Fruit fly (Drosophila melanogaster) whole organism, embryonic: ENCODE data around the gene Dop1R2.

Source experiments
- ATbp ChIP-seq: fragments of 200-800 bp; sonication (Bioruptor generic); optimal IDR thresholded peaks from 2 replicates; lab custom pipeline; 2017; ENCODE audit warnings: missing biosample characterization, mild to moderate bottlenecking, missing genetic modification characterization, missing genetic modification reagents
- Blimp-1 ChIP-seq: fragments of 200-800 bp; sonication (Bioruptor generic); optimal IDR thresholded peaks from 3 replicates; lab custom pipeline; 2018; ENCODE audit warnings: missing biosample characterization, missing genetic modification characterization, mild to moderate bottlenecking, moderate library complexity, missing genetic modification reagents
- CG10209 ChIP-seq: fragments of 200-800 bp; sonication (Bioruptor generic); optimal IDR thresholded peaks from 3 replicates; lab custom pipeline; 2017; ENCODE audit warnings: missing biosample characterization, mild to moderate bottlenecking, missing genetic modification characterization, missing genetic modification reagents
- CG10979 ChIP-seq: fragments of 200-800 bp; sonication (Bioruptor generic); optimal IDR thresholded peaks from 2 replicates; lab custom pipeline; 2018; ENCODE audit warnings: missing biosample characterization, mild to moderate bottlenecking, missing genetic modification characterization, moderate library complexity
- CG12236 ChIP-seq: fragments of 200-800 bp; sonication (Bioruptor generic); optimal IDR thresholded peaks from 2 replicates; lab custom pipeline; 2016; ENCODE audit warnings: missing biosample characterization, missing genetic modification characterization
- CG13287 ChIP-seq: fragments of 200-800 bp; sonication (Bioruptor generic); IDR thresholded peaks from 2 replicates; pipeline ENCODE4 v1.3.6; 2022; ENCODE audit warnings: missing biosample characterization, missing genetic modification characterization; ENCODE audit not compliant: partially characterized antibody
- CG13424 ChIP-seq: fragments of 200-800 bp; sonication (Bioruptor generic); optimal IDR thresholded peaks from 2 replicates; lab custom pipeline; 2019; ENCODE audit warnings: missing biosample characterization, mild to moderate bottlenecking, missing genetic modification characterization, moderate library complexity
- CG13624 ChIP-seq: fragments of 200-800 bp; sonication (Bioruptor generic); optimal IDR thresholded peaks from 2 replicates; lab custom pipeline; 2016; ENCODE audit warnings: missing biosample characterization, missing genetic modification characterization
- CG14710 ChIP-seq: fragments of 200-800 bp; sonication (Bioruptor generic); optimal IDR thresholded peaks from 3 replicates; lab custom pipeline; 2019; ENCODE audit warnings: missing biosample characterization, mild to moderate bottlenecking, missing genetic modification characterization, moderate library complexity
- CG17361 ChIP-seq: fragments of 200-800 bp; sonication (Bioruptor generic); IDR thresholded peaks from 3 replicates; pipeline ENCODE4 v1.3.6; 2022; ENCODE audit warnings: missing biosample characterization, missing genetic modification characterization
- CG30403 ChIP-seq: fragments of 200-800 bp; sonication (Bioruptor generic); optimal IDR thresholded peaks from 3 replicates; lab custom pipeline; 2016; ENCODE audit warnings: missing biosample characterization, missing genetic modification characterization
- CG33557 ChIP-seq: fragments of 200-800 bp; sonication (Bioruptor generic); optimal IDR thresholded peaks from 2 replicates; lab custom pipeline; 2019; ENCODE audit warnings: missing biosample characterization, mild to moderate bottlenecking, missing genetic modification characterization, moderate library complexity
- CG6689 ChIP-seq: fragments of 200-800 bp; sonication (Bioruptor generic); IDR thresholded peaks from 2 replicates; pipeline ENCODE4 v1.3.6; 2022; ENCODE audit warnings: missing biosample characterization, missing genetic modification characterization
- CG7357 ChIP-seq: fragments of 200-800 bp; sonication (Bioruptor generic); IDR thresholded peaks from 3 replicates; pipeline ENCODE4 v1.3.6; 2022; ENCODE audit warnings: missing biosample characterization, missing genetic modification characterization
- CG8765 ChIP-seq: fragments of 200-800 bp; sonication (Bioruptor generic); IDR thresholded peaks from 2 replicates; pipeline ENCODE4 v1.3.6; 2022; ENCODE audit warnings: missing biosample characterization, missing genetic modification characterization
- CG8924 ChIP-seq: fragments of 200-800 bp; optimal IDR thresholded peaks from 3 replicates; lab custom pipeline; 2019; ENCODE audit warnings: missing biosample characterization, mild to moderate bottlenecking, missing genetic modification characterization, moderate library complexity
- CG9215 ChIP-seq: fragments of 200-800 bp; sonication (Bioruptor generic); IDR thresholded peaks from 2 replicates; pipeline ENCODE4 v1.3.6; 2022; ENCODE audit warnings: missing biosample characterization, missing genetic modification characterization
- CG9437 ChIP-seq: fragments of 200-800 bp; sonication (Bioruptor generic); optimal IDR thresholded peaks from 2 replicates; lab custom pipeline; 2018; ENCODE audit warnings: missing biosample characterization, mild to moderate bottlenecking, missing genetic modification characterization
- CG9609 ChIP-seq: fragments of 200-800 bp; sonication (Bioruptor generic); optimal IDR thresholded peaks from 3 replicates; lab custom pipeline; 2016; ENCODE audit warnings: missing biosample characterization, missing genetic modification characterization
- CG9727 ChIP-seq: fragments of 200-800 bp; sonication (Bioruptor generic); optimal IDR thresholded peaks from 3 replicates; lab custom pipeline; 2017; ENCODE audit warnings: missing biosample characterization, mild to moderate bottlenecking, missing genetic modification characterization
- Dfd ChIP-seq, 2 experiments: fragments of >200 bp; optimal IDR thresholded peaks; 2 replicates each; lab custom pipeline; 2017; ENCODE audit warnings: missing biosample characterization in 2 of 2, missing genetic modification characterization in 2 of 2
- Drgx ChIP-seq: fragments of 200-800 bp; sonication (Bioruptor generic); IDR thresholded peaks from 2 replicates; pipeline ENCODE4 v1.3.6; 2022; ENCODE audit warnings: missing biosample characterization, missing genetic modification characterization
- Eip74EF ChIP-seq, 2 experiments: fragments of 200-800 bp in 1 of 2; fragments of >200 bp in 1 of 2; sonication (Bioruptor generic) in 1 of 2; optimal IDR thresholded peaks; 2 replicates each; lab custom pipeline; 2017 to 2019; ENCODE audit warnings: missing biosample characterization in 2 of 2, missing genetic modification characterization in 2 of 2, mild to moderate bottlenecking in 1 of 2, moderate library complexity in 1 of 2
- Fer3 ChIP-seq: fragments of 200-800 bp; sonication (Bioruptor generic); optimal IDR thresholded peaks from 2 replicates; lab custom pipeline; 2018; ENCODE audit warnings: missing biosample characterization, mild to moderate bottlenecking, missing genetic modification characterization, moderate library complexity
- Med ChIP-seq: fragments of 200-800 bp; sonication (Bioruptor generic); peaks from one replicate; lab custom pipeline; 2016; ENCODE audit warnings: missing biosample characterization, missing genetic modification characterization, mild to moderate bottlenecking, inconsistent platforms, moderate library complexity
- NC2α ChIP-seq: fragments of 200-800 bp; sonication (Bioruptor generic); optimal IDR thresholded peaks from 2 replicates; lab custom pipeline; 2016; ENCODE audit warnings: missing biosample characterization, missing genetic modification characterization
- Neu2 ChIP-seq: fragments of 200-800 bp; sonication (Bioruptor generic); optimal IDR thresholded peaks from 3 replicates; lab custom pipeline; 2016; ENCODE audit warnings: missing biosample characterization, missing genetic modification characterization, borderline replicate concordance
- Oli ChIP-seq: fragments of 200-800 bp; sonication (Bioruptor generic); optimal IDR thresholded peaks from 2 replicates; lab custom pipeline; 2018; ENCODE audit warnings: missing biosample characterization, mild to moderate bottlenecking, missing genetic modification characterization, moderate library complexity
- PHDP ChIP-seq: fragments of 200-800 bp; sonication (Bioruptor generic); optimal IDR thresholded peaks from 3 replicates; lab custom pipeline; 2018; ENCODE audit warnings: missing biosample characterization, mild to moderate bottlenecking, missing genetic modification characterization, moderate library complexity
- Six4 ChIP-seq: fragments of 200-800 bp; sonication (Bioruptor generic); optimal IDR thresholded peaks from 2 replicates; lab custom pipeline; 2016; ENCODE audit warnings: missing biosample characterization, missing genetic modification characterization
- Ssrp ChIP-seq: fragments of 200-800 bp; sonication (Bioruptor generic); optimal IDR thresholded peaks from 2 replicates; lab custom pipeline; 2018; ENCODE audit warnings: missing biosample characterization, mild to moderate bottlenecking, missing genetic modification characterization, moderate library complexity
- croc ChIP-seq: fragments of 200-800 bp; sonication (Bioruptor generic); conservative IDR thresholded peaks from 3 replicates; pipeline ENCODE4 v1.3.6; 2022; ENCODE audit warnings: missing biosample characterization, missing genetic modification characterization
- da ChIP-seq: fragments of 200-800 bp; sonication (Bioruptor generic); optimal IDR thresholded peaks from 2 replicates; lab custom pipeline; 2016; ENCODE audit warnings: missing biosample characterization, missing genetic modification characterization
- dmrt99B ChIP-seq: fragments of 200-800 bp; sonication (Bioruptor generic); optimal IDR thresholded peaks from 2 replicates; lab custom pipeline; 2018; ENCODE audit warnings: missing biosample characterization, mild to moderate bottlenecking, missing genetic modification characterization, moderate library complexity
- esg ChIP-seq: fragments of 200-800 bp; sonication (Bioruptor generic); conservative IDR thresholded peaks from 2 replicates; pipeline ENCODE4 v1.3.6; 2022; ENCODE audit warnings: missing biosample characterization, missing genetic modification characterization
- gfzf ChIP-seq: fragments of 200-800 bp; sonication (Bioruptor generic); optimal IDR thresholded peaks from 2 replicates; lab custom pipeline; 2016; ENCODE audit warnings: missing biosample characterization, mild to moderate bottlenecking, missing genetic modification characterization, moderate library complexity
- grau ChIP-seq: fragments of 200-800 bp; optimal IDR thresholded peaks from 3 replicates; lab custom pipeline; 2019; ENCODE audit warnings: missing biosample characterization, mild to moderate bottlenecking, missing genetic modification characterization, moderate library complexity
- kni ChIP-seq: fragments of 200-800 bp; sonication (Bioruptor generic); optimal IDR thresholded peaks from 3 replicates; lab custom pipeline; 2017; ENCODE audit warnings: mild to moderate bottlenecking, missing biosample characterization, missing genetic modification reagents, missing genetic modification characterization
- nerfin-1 ChIP-seq: fragments of 200-800 bp; sonication (Bioruptor generic); optimal IDR thresholded peaks from 3 replicates; lab custom pipeline; 2019; ENCODE audit warnings: missing biosample characterization, mild to moderate bottlenecking, missing genetic modification characterization, moderate library complexity
- oc ChIP-seq: fragments of 200-800 bp; sonication (Bioruptor generic); optimal IDR thresholded peaks from 2 replicates; lab custom pipeline; 2018; ENCODE audit warnings: missing biosample characterization, mild to moderate bottlenecking, missing genetic modification characterization, moderate library complexity
- p53 ChIP-seq: fragments of 200-800 bp; sonication (Bioruptor generic); optimal IDR thresholded peaks from 2 replicates; lab custom pipeline; 2016; ENCODE audit warnings: missing biosample characterization, missing genetic modification characterization
- pan ChIP-seq, 4 experiments: fragments of >200 bp in 3 of 4; fragments of 200-800 bp in 1 of 4; sonication (Bioruptor generic) in 1 of 4; optimal IDR thresholded peaks in 3 of 4; IDR thresholded peaks in 1 of 4; 2 replicates each; pipeline versions ENCODE4 v1.3.6 to Lab custom; 2017 to 2022; ENCODE audit warnings: missing biosample characterization in 2 of 4, missing genetic modification characterization in 2 of 4, mixed read lengths in 1 of 4
- pho ChIP-seq: fragments of 200-800 bp; sonication (Bioruptor generic); optimal IDR thresholded peaks from 2 replicates; lab custom pipeline; 2016; ENCODE audit warnings: missing biosample characterization, missing genetic modification characterization
- prd ChIP-seq, 3 experiments: fragments of >200 bp in 2 of 3; fragments of 200-800 bp in 1 of 3; sonication (Bioruptor generic) in 1 of 3; optimal IDR thresholded peaks in 2 of 3; IDR thresholded peaks in 1 of 3; 2 replicates in 2 of 3; 3 replicates in 1 of 3; pipeline versions ENCODE4 v1.3.6 to Lab custom; 2017 to 2022; ENCODE audit warnings: missing biosample characterization in 1 of 3, missing genetic modification characterization in 1 of 3
- sob ChIP-seq: fragments of 200-800 bp; sonication (Bioruptor generic); IDR thresholded peaks from 2 replicates; pipeline ENCODE4 v1.3.6; 2022; ENCODE audit warnings: missing biosample characterization, missing genetic modification characterization
- stc ChIP-seq: fragments of 200-800 bp; sonication (Bioruptor generic); IDR thresholded peaks from 2 replicates; pipeline ENCODE4 v1.3.6; 2022; ENCODE audit warnings: missing biosample characterization, missing genetic modification characterization
- trem ChIP-seq: fragments of 200-800 bp; optimal IDR thresholded peaks from 3 replicates; lab custom pipeline; 2019; ENCODE audit warnings: missing biosample characterization, mild to moderate bottlenecking, missing genetic modification characterization, moderate library complexity
- vvl ChIP-seq: fragments of 200-800 bp; sonication (Bioruptor generic); IDR thresholded peaks from 2 replicates; pipeline ENCODE4 v1.3.6; 2022; ENCODE audit warnings: missing biosample characterization, missing genetic modification characterization

The Dop1R2 gene

DNA sequence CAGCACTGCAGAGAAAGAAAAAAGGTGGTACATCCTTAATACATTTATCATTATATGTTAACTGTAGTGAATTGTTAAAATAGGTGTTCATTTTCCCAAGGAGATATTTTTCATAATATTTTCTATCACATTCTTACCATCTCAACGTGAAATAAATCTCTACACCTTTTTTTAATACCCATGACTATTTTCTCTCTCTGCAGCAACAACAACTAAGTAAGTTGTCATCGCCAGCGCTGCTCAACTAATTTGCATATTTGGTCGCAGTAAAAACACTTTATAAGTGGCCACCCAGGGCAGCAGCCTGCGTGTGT, 30.7 kb upstream of the Dop1R2 start (continued):
- TF ChIP-seq Dfd (GFP tag; optimal IDR thresholded peaks at IDR 0.05; lab: Kevin White, UChicago) (no peak), Ssrp (tag; lab: Kevin White, UChicago) (peak; percentile 53), oc (tag; lab: Kevin White, UChicago) (peak; percentile 44), CG33557 (GFP tag; lab: Kevin White, UChicago) (peak; percentile 12), Oli (tag; lab: Kevin White, UChicago) (peak; percentile 53), p53 (no peak), pan (optimal IDR thresholded peaks at IDR 0.05; lab: Kevin White, UChicago) (no peak), pan (GFP tag; optimal IDR thresholded peaks at IDR 0.05 in 1 of 2, IDR thresholded peaks at IDR 0.05 in 1 of 2) (no peak), nerfin-1 (tag; lab: Kevin White, UChicago) (peak; percentile 31), CG13424 (tag; lab: Kevin White, UChicago) (peak; percentile 58), pho (no peak), trem (tag; lab: Kevin White, UChicago) (peak; percentile 39), dmrt99B (tag; lab: Kevin White, UChicago) (peak; percentile 81), vvl (GFP tag; lab: Robert Waterston, UW) (peak; percentile 74), CG30403 (peak; percentile 50), CG9215 (GFP tag; lab: Robert Waterston, UW) (no peak), CG12236 (GFP tag; lab: Kevin White, UChicago) (no peak), Neu2 (GFP tag; lab: Kevin White, UChicago) (no peak), sob (GFP tag; lab: Robert Waterston, UW) (0 out of 2 replicates have a peak, but pooled peaks have one; percentile 15), CG7357 (0 out of 3 replicates have a peak, but pooled peaks have one; percentile 18), stc (no peak), Drgx (GFP tag; lab: Robert Waterston, UW) (0 out of 2 replicates have a peak, but pooled peaks have one; percentile 29), CG8924 (peak; percentile 37), gfzf (GFP tag; lab: Kevin White, UChicago) (no peak), CG9727 (GFP tag; lab: Kevin White, UChicago) (peak; percentile 33), Fer3 (tag; lab: Kevin White, UChicago) (peak; percentile 45), CG8765 (GFP tag; lab: Robert Waterston, UW) (no peak), CG9609 (GFP tag; lab: Kevin White, UChicago) (no peak), CG17361 (0 out of 3 replicates have a peak, but pooled peaks have one; percentile 25), grau (tag; lab: Kevin White, UChicago) (peak; percentile 58), CG9437 (GFP tag; lab: Kevin White, UChicago) (peak; percentile 20), CG10979 (tag; lab: Kevin White, UChicago) (peak; percentile 68), croc (peak; percentile 41; the same call in 1 of the 3 replicates), CG13287 (GFP tag; lab: Robert Waterston, UW) (no peak), prd (optimal IDR thresholded peaks at IDR 0.05; lab: Kevin White, UChicago) (no peak), prd (GFP tag; IDR thresholded peaks at IDR 0.05; lab: Robert Waterston, UW) (peak; percentile 36; the same call in 1 of the 3 replicates), ATbp (GFP tag; lab: Kevin White, UChicago) (peak; percentile 33), Med (GFP tag; lab: Kevin White, UChicago) (peak; percentile 78), esg (GFP tag; lab: Robert Waterston, UW) (0 out of 2 replicates have a peak, but pooled peaks have one; percentile 38), CG13624 (GFP tag; lab: Kevin White, UChicago) (peak; percentile 26), NC2α (GFP tag; lab: Kevin White, UChicago) (no peak), da (GFP tag; lab: Kevin White, UChicago) (no peak), Eip74EF (GFP tag; optimal IDR thresholded peaks at IDR 0.05; lab: Kevin White, UChicago) (peak in 1 of 2 experiments; percentile 12), CG10209 (GFP tag; lab: Kevin White, UChicago) (peak; percentile 52), CG14710 (peak; percentile 47), CG6689 (GFP tag; lab: Robert Waterston, UW) (peak; percentile 29; the same call in 1 of the 2 replicates), Six4 (GFP tag; lab: Kevin White, UChicago) (peak; percentile 7), kni (GFP tag; lab: Kevin White, UChicago) (peak; percentile 9), PHDP (tag; lab: Kevin White, UChicago) (peak; percentile 64), Blimp-1 (GFP tag; lab: Kevin White, UChicago) (peak; percentile 67)
